Fruit fly (Drosophila melanogaster) whole organism, prepupa: Measurements from ENCODE around the gene RhoGEF3.

ENCODE experiments used
- CG10669 ChIP-seq: fragments of 200-800 bp; sonication (Bioruptor generic); optimal IDR thresholded peaks from 3 replicates; lab custom pipeline; 2018; ENCODE audit warnings: missing biosample characterization, mild to moderate bottlenecking, missing genetic modification characterization, moderate library complexity
- CG3919 ChIP-seq: fragments of 200-800 bp; sonication (Bioruptor generic); optimal IDR thresholded peaks from 3 replicates; lab custom pipeline; 2016; ENCODE audit warnings: missing biosample characterization, missing genetic modification characterization
- CG7368 ChIP-seq: fragments of 200-800 bp; sonication (Bioruptor generic); optimal IDR thresholded peaks from 3 replicates; lab custom pipeline; 2016; ENCODE audit warnings: missing biosample characterization, missing genetic modification characterization
- CG8119 ChIP-seq: fragments of 200-800 bp; sonication (Bioruptor generic); IDR thresholded peaks from 3 replicates; pipeline ENCODE4 v1.3.6; 2022; ENCODE audit warnings: missing biosample characterization, missing genetic modification characterization
- Eip75B ChIP-seq: fragments of 200-800 bp; sonication (Bioruptor generic); optimal IDR thresholded peaks from 3 replicates; lab custom pipeline; 2016; ENCODE audit warnings: missing biosample characterization, missing genetic modification characterization
- Eip78C ChIP-seq: fragments of 200-800 bp; sonication (Bioruptor generic); peaks from one replicate; lab custom pipeline; 2016; ENCODE audit warnings: missing biosample characterization, missing genetic modification characterization
- cyc ChIP-seq: fragments of 200-800 bp; sonication (Bioruptor generic); optimal IDR thresholded peaks from 3 replicates; lab custom pipeline; 2016; ENCODE audit warnings: missing biosample characterization, missing genetic modification characterization
- net ChIP-seq: fragments of 200-800 bp; sonication (Bioruptor generic); optimal IDR thresholded peaks from 3 replicates; lab custom pipeline; 2016; ENCODE audit warnings: missing biosample characterization, missing genetic modification characterization

DNA sequence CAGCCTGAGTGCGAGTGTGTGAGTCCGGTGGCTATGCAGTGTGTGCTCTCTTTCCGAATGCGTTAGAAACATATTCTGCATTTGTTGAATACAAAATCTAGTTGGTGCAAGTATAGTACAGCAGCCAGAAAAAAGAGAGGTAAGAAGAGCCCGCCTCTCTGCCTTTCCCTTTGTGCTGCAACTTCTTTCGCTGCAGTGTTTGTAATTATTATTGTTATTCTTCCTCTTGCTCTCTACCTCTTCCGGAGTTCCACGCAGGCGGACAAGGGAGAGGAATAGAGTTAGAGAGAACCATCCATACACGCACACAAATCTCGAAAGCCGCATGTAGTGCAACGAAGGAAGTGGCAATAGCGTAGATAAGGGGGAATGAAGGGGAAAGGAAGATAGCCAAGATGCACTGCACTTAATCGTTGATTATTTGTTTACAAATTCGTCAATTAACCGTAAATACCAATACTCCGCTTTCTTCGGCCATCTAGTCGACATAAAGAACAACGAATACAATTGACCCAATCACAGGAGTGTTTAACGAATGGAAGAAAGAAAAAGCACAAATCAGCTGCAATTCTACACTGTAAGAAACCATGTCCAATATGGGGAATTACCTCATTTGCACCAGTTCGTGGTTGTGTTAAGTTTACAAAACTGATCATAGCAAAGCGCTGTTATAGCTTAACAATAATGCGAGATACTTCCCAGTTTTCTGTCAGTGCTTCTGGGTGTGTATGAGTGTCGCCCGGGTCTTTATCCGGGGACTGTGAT, 70.6 kb downstream of the RhoGEF3 start:
- peak; percentile 85 for TF ChIP-seq CG10669 (GFP tag; lab: Kevin White, UChicago)
- peak; percentile 90 for TF ChIP-seq net (GFP tag; lab: Kevin White, UChicago)
- TF ChIP-seq Eip75B = peak; percentile 88
- peak; percentile 96 for TF ChIP-seq Eip78C (GFP tag; lab: Kevin White, UChicago)
- peak; percentile 92 for TF ChIP-seq CG3919 (GFP tag; lab: Kevin White, UChicago)
- peak; percentile 89 for TF ChIP-seq cyc (GFP tag; lab: Kevin White, UChicago)
- TF ChIP-seq CG8119 (GFP tag; lab: Robert Waterston, UW) = peak; percentile 90
- peak; percentile 91 for TF ChIP-seq CG7368
